Fruit fly (Drosophila melanogaster) whole organism, embryonic: ENCODE data around the gene CG6398.

ENCODE experiments used
- B-H1 ChIP-seq: fragments of 200-800 bp; sonication (Bioruptor generic); IDR thresholded peaks from 3 replicates; pipeline ENCODE4 v1.3.6; 2022; ENCODE audit warnings: missing biosample characterization, missing genetic modification characterization
- BEAF-32 ChIP-seq: fragments of 200-800 bp; sonication (Bioruptor generic); optimal IDR thresholded peaks from 3 replicates; lab custom pipeline; 2017; ENCODE audit warnings: missing biosample characterization, missing genetic modification characterization, mild to moderate bottlenecking, moderate library complexity, missing genetic modification reagents
- Bgb ChIP-seq: fragments of 200-800 bp; sonication (Bioruptor generic); IDR thresholded peaks from 2 replicates; pipeline ENCODE4 v1.3.6; 2022; ENCODE audit warnings: missing biosample characterization, missing genetic modification characterization; ENCODE audit not compliant: partially characterized antibody
- CG11398 ChIP-seq: fragments of 200-800 bp; sonication (Bioruptor generic); optimal IDR thresholded peaks from 2 replicates; lab custom pipeline; 2016; ENCODE audit warnings: missing biosample characterization, missing genetic modification characterization
- CG12299 ChIP-seq: fragments of 200-800 bp; sonication (Bioruptor generic); optimal IDR thresholded peaks from 2 replicates; lab custom pipeline; 2018; ENCODE audit warnings: missing biosample characterization, mild to moderate bottlenecking, missing genetic modification characterization
- CG12391 ChIP-seq: fragments of 200-800 bp; sonication (Bioruptor generic); optimal IDR thresholded peaks from 3 replicates; lab custom pipeline; 2018; ENCODE audit warnings: missing biosample characterization, mild to moderate bottlenecking, missing genetic modification characterization, moderate library complexity
- CG14014 ChIP-seq: fragments of 200-800 bp; sonication (Bioruptor generic); IDR thresholded peaks from 2 replicates; pipeline ENCODE4 v1.3.6; 2022; ENCODE audit warnings: missing biosample characterization, missing genetic modification characterization
- CG16813 ChIP-seq: fragments of 200-800 bp; sonication (Bioruptor generic); IDR thresholded peaks from 3 replicates; pipeline ENCODE4 v1.3.6; 2022; ENCODE audit warnings: missing biosample characterization, missing genetic modification characterization; ENCODE audit not compliant: partially characterized antibody
- CG18619 ChIP-seq: fragments of 200-800 bp; sonication (Bioruptor generic); optimal IDR thresholded peaks from 3 replicates; lab custom pipeline; 2017; ENCODE audit warnings: missing biosample characterization, mild to moderate bottlenecking, missing genetic modification characterization
- CG2875 ChIP-seq: fragments of 200-800 bp; sonication (Bioruptor generic); optimal IDR thresholded peaks from 2 replicates; lab custom pipeline; 2017; ENCODE audit warnings: missing biosample characterization, mild to moderate bottlenecking, missing genetic modification characterization, missing genetic modification reagents
- CG32772 ChIP-seq: fragments of 200-800 bp; sonication (Bioruptor generic); IDR thresholded peaks from 2 replicates; pipeline ENCODE4 v1.3.6; 2022; ENCODE audit warnings: missing biosample characterization, missing genetic modification characterization
- CG4854 ChIP-seq: fragments of 200-800 bp; sonication (Bioruptor generic); optimal IDR thresholded peaks from 2 replicates; lab custom pipeline; 2016; ENCODE audit warnings: missing biosample characterization, missing genetic modification characterization, inconsistent platforms
- CG6765 ChIP-seq: fragments of 200-800 bp; sonication (Bioruptor generic); optimal IDR thresholded peaks from 3 replicates; lab custom pipeline; 2017; ENCODE audit warnings: missing biosample characterization, mild to moderate bottlenecking, missing genetic modification characterization
- CG6854 ChIP-seq: fragments of 200-800 bp; sonication (Bioruptor generic); optimal IDR thresholded peaks from 3 replicates; lab custom pipeline; 2017; ENCODE audit warnings: missing biosample characterization, mild to moderate bottlenecking, missing genetic modification characterization
- CG9609 ChIP-seq: fragments of 200-800 bp; sonication (Bioruptor generic); optimal IDR thresholded peaks from 3 replicates; lab custom pipeline; 2016; ENCODE audit warnings: missing biosample characterization, missing genetic modification characterization
- Dfd ChIP-seq, 2 experiments: fragments of >200 bp; optimal IDR thresholded peaks; 2 replicates each; lab custom pipeline; 2017; ENCODE audit warnings: missing biosample characterization in 2 of 2, missing genetic modification characterization in 2 of 2
- Drgx ChIP-seq: fragments of 200-800 bp; sonication (Bioruptor generic); IDR thresholded peaks from 2 replicates; pipeline ENCODE4 v1.3.6; 2022; ENCODE audit warnings: missing biosample characterization, missing genetic modification characterization
- Gug ChIP-seq: fragments of 200-800 bp; sonication (Bioruptor generic); IDR thresholded peaks from 4 replicates; pipeline ENCODE4 v1.3.6; 2022; ENCODE audit warnings: missing biosample characterization, missing genetic modification characterization
- HLH54F ChIP-seq: fragments of 200-800 bp; sonication (Bioruptor generic); optimal IDR thresholded peaks from 3 replicates; lab custom pipeline; 2016; ENCODE audit warnings: missing biosample characterization, missing genetic modification characterization
- HLHmδ ChIP-seq: fragments of 200-800 bp; sonication (Bioruptor generic); optimal IDR thresholded peaks from 2 replicates; lab custom pipeline; 2018; ENCODE audit warnings: missing biosample characterization, mild to moderate bottlenecking, missing genetic modification characterization, moderate library complexity
- Lpt ChIP-seq: fragments of >200 bp; optimal IDR thresholded peaks from 2 replicates; lab custom pipeline; 2018; ENCODE audit warnings: missing biosample characterization, missing genetic modification characterization
- Med ChIP-seq: fragments of 200-800 bp; sonication (Bioruptor generic); peaks from one replicate; lab custom pipeline; 2016; ENCODE audit warnings: missing biosample characterization, missing genetic modification characterization, mild to moderate bottlenecking, inconsistent platforms, moderate library complexity
- Nf-YA ChIP-seq: fragments of 200-800 bp; sonication (Bioruptor generic); IDR thresholded peaks from 2 replicates; pipeline ENCODE4 v1.3.6; 2022; ENCODE audit warnings: missing biosample characterization, missing genetic modification characterization
- Nf-YB ChIP-seq: fragments of 200-800 bp; sonication (Bioruptor generic); optimal IDR thresholded peaks from 3 replicates; lab custom pipeline; 2019; ENCODE audit warnings: missing biosample characterization, mild to moderate bottlenecking, missing genetic modification characterization, moderate library complexity
- Pdp1 ChIP-seq, 2 experiments: fragments of 200-800 bp; sonication (Bioruptor generic); optimal IDR thresholded peaks; 3 replicates each; lab custom pipeline; 2016; ENCODE audit warnings: missing biosample characterization in 2 of 2, missing genetic modification characterization in 2 of 2, mild to moderate bottlenecking in 1 of 2, moderate library complexity in 1 of 2
- Spps ChIP-seq: fragments of 200-800 bp; sonication (Bioruptor generic); optimal IDR thresholded peaks from 2 replicates; lab custom pipeline; 2018; ENCODE audit warnings: missing biosample characterization, mild to moderate bottlenecking, missing genetic modification characterization
- Usf ChIP-seq: fragments of 200-800 bp; sonication (Bioruptor generic); optimal IDR thresholded peaks from 2 replicates; lab custom pipeline; 2017; ENCODE audit warnings: missing genotype, missing biosample characterization, missing genetic modification characterization
- aop ChIP-seq: fragments of 200-800 bp; sonication (Bioruptor generic); IDR thresholded peaks from 2 replicates; pipeline ENCODE4 v1.3.6; 2022; ENCODE audit warnings: missing biosample characterization, missing genetic modification characterization
- cas ChIP-seq: fragments of 200-800 bp; sonication (Bioruptor generic); IDR thresholded peaks from 2 replicates; pipeline ENCODE4 v1.3.6; 2022; ENCODE audit warnings: missing biosample characterization, missing genetic modification characterization
- chinmo ChIP-seq: fragments of 200-800 bp; sonication (Bioruptor generic); IDR thresholded peaks from 4 replicates; pipeline ENCODE4 v1.3.6; 2022; ENCODE audit warnings: missing biosample characterization, missing genetic modification characterization; ENCODE audit not compliant: partially characterized antibody
- crc ChIP-seq: fragments of 200-800 bp; sonication (Bioruptor generic); optimal IDR thresholded peaks from 2 replicates; lab custom pipeline; 2016; ENCODE audit warnings: missing biosample characterization, missing genetic modification characterization
- emc ChIP-seq: fragments of 200-800 bp; sonication (Bioruptor generic); optimal IDR thresholded peaks from 2 replicates; lab custom pipeline; 2016; ENCODE audit warnings: missing biosample characterization, missing genetic modification characterization
- esg ChIP-seq: fragments of 200-800 bp; sonication (Bioruptor generic); conservative IDR thresholded peaks from 2 replicates; pipeline ENCODE4 v1.3.6; 2022; ENCODE audit warnings: missing biosample characterization, missing genetic modification characterization
- ewg ChIP-seq: fragments of 200-800 bp; sonication (Bioruptor generic); optimal IDR thresholded peaks from 3 replicates; lab custom pipeline; 2017; ENCODE audit warnings: mild to moderate bottlenecking, missing biosample characterization, missing genetic modification reagents, missing genetic modification characterization
- fd96Cb ChIP-seq: fragments of 200-800 bp; sonication (Bioruptor generic); optimal IDR thresholded peaks from 2 replicates; lab custom pipeline; 2018; ENCODE audit warnings: missing biosample characterization, mild to moderate bottlenecking, missing genetic modification characterization, moderate library complexity
- fu2 ChIP-seq: fragments of 200-800 bp; sonication (Bioruptor generic); optimal IDR thresholded peaks from 2 replicates; lab custom pipeline; 2016; ENCODE audit warnings: missing biosample characterization, missing genetic modification characterization
- gsb-n ChIP-seq: fragments of 200-800 bp; sonication (Bioruptor generic); optimal IDR thresholded peaks from 3 replicates; lab custom pipeline; 2018; ENCODE audit warnings: missing biosample characterization, mild to moderate bottlenecking, missing genetic modification characterization
- jumu ChIP-seq: fragments of 200-800 bp; sonication (Bioruptor generic); optimal IDR thresholded peaks from 3 replicates; lab custom pipeline; 2016; ENCODE audit warnings: missing biosample characterization, missing genetic modification characterization
- lola ChIP-seq, 3 experiments: fragments of >200 bp in 2 of 3; fragments of 200-800 bp in 1 of 3; sonication (Bioruptor generic) in 1 of 3; optimal IDR thresholded peaks; 2 replicates each; lab custom pipeline; 2017 to 2019; ENCODE audit warnings: missing biosample characterization in 3 of 3, missing genetic modification characterization in 3 of 3, mild to moderate bottlenecking in 1 of 3, moderate library complexity in 1 of 3
- nerfin-2 ChIP-seq: fragments of 200-800 bp; sonication (Bioruptor generic); IDR thresholded peaks from 2 replicates; pipeline ENCODE4 v1.3.6; 2022; ENCODE audit warnings: missing biosample characterization, missing genetic modification characterization; ENCODE audit not compliant: partially characterized antibody
- phol ChIP-seq: fragments of 200-800 bp; sonication (Bioruptor generic); optimal IDR thresholded peaks from 3 replicates; lab custom pipeline; 2018; ENCODE audit warnings: missing biosample characterization, mild to moderate bottlenecking, missing genetic modification characterization, moderate library complexity
- pros ChIP-seq: fragments of 200-800 bp; sonication (Bioruptor generic); optimal IDR thresholded peaks from 3 replicates; lab custom pipeline; 2019; ENCODE audit warnings: missing biosample characterization, mild to moderate bottlenecking, missing genetic modification characterization, moderate library complexity
- sd ChIP-seq: fragments of 200-800 bp; sonication (Bioruptor generic); optimal IDR thresholded peaks from 3 replicates; lab custom pipeline; 2018; ENCODE audit warnings: missing biosample characterization, mild to moderate bottlenecking, missing genetic modification characterization, moderate library complexity
- slou ChIP-seq: fragments of 200-800 bp; sonication (Bioruptor generic); optimal IDR thresholded peaks from 3 replicates; lab custom pipeline; 2016; ENCODE audit warnings: missing biosample characterization, missing genetic modification characterization
- tna ChIP-seq: fragments of 200-800 bp; sonication (Bioruptor generic); IDR thresholded peaks from 2 replicates; pipeline ENCODE4 v1.3.6; 2022; ENCODE audit warnings: missing biosample characterization, missing genetic modification characterization; ENCODE audit not compliant: partially characterized antibody
- unpg ChIP-seq: fragments of 200-800 bp; sonication (Bioruptor generic); optimal IDR thresholded peaks from 3 replicates; lab custom pipeline; 2018; ENCODE audit warnings: missing biosample characterization, mild to moderate bottlenecking, missing genetic modification characterization, moderate library complexity
- vnd ChIP-seq: fragments of 200-800 bp; sonication (Bioruptor generic); IDR thresholded peaks from 3 replicates; pipeline ENCODE4 v1.3.6; 2022; ENCODE audit warnings: missing biosample characterization, missing genetic modification characterization; ENCODE audit not compliant: partially characterized antibody
- zfh2 ChIP-seq: fragments of 200-800 bp; sonication (Bioruptor generic); optimal IDR thresholded peaks from 2 replicates; lab custom pipeline; 2016; ENCODE audit warnings: missing biosample characterization, missing genetic modification characterization

Gene CG6398

DNA sequence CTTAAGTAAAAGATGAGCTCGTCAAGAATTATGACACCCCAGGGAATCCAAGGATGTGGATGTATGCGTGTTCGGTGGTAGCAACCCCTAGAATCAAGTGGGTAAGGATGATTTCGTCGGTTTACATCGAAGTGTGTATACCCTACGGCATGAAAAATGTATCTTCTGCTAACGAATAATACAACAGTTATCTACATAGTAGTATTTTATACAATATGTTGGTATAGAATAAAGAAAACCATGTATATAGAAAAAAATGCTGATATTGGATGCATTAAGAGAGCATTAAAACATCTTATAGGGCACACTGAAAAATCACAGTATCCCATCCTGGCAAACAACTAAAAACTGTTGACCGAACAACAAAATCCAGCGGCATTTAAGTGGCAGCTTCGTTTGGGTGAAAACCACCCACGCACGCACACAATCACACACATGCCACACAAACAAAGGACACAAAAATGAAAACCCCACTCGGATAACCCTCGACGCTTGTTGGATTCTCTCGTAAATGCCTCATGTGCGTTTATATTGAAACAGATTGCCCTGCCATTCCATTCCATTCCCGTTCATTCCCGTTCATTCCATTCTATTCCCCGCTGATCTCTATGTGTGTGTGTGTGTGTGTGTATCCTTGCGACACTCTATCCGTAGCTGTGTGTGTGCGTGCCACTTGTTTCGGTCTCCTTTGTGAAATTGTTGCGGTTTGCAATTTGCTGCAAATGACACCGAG lies 31.4 kb upstream of the CG6398 start (continued):
- TF ChIP-seq cas: no peak
- no peak for TF ChIP-seq Nf-YA (GFP tag; lab: Robert Waterston, UW)
- TF ChIP-seq, all 482 proteins: peak for 101

DNA sequence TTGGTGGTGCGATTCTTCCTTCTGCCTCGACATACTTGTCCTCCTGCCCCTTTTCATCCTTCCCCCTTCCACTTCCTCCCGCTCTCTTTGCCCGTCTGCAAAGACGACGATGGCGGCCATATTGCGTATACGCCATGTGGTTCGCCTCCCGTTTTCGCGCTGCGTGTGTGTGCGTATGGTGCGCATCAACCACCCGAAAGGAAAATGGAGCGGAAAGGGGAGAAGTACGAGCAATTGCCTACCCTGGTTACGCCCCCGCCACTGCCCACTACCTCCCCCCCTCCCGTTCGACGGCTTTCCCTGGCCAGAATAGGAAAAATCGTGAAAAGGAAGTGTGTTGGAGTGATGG lies 30.9 kb upstream of the CG6398 start:
- TF ChIP-seq HLHmδ (GFP tag; lab: Kevin White, UChicago): no peak
- no peak for TF ChIP-seq CG12391 (tag; lab: Kevin White, UChicago)
- no peak for TF ChIP-seq sd (tag; lab: Kevin White, UChicago)
- peak; percentile 10; the same call in 1 of the 2 replicates for TF ChIP-seq Bgb (GFP tag; lab: Robert Waterston, UW)
- TF ChIP-seq Spps (tag; lab: Kevin White, UChicago): no peak
- no peak for TF ChIP-seq tna
- no peak for TF ChIP-seq crc (GFP tag; lab: Kevin White, UChicago)
- no peak for TF ChIP-seq slou
- no peak for TF ChIP-seq CG11398 (GFP tag; lab: Kevin White, UChicago)
- no peak for TF ChIP-seq CG12299 (tag; lab: Kevin White, UChicago)
- TF ChIP-seq Med: peak; percentile 54
- no peak for TF ChIP-seq fu2 (GFP tag; lab: Kevin White, UChicago)
- TF ChIP-seq chinmo (GFP tag; lab: Robert Waterston, UW): no peak
- no peak for TF ChIP-seq Drgx (GFP tag; lab: Robert Waterston, UW)
- no peak for TF ChIP-seq CG9609
- TF ChIP-seq Lpt: no peak
- TF ChIP-seq lola (GFP tag; optimal IDR thresholded peaks at IDR 0.05; lab: Kevin White, UChicago): no peak
- no peak for TF ChIP-seq HLH54F (GFP tag; lab: Kevin White, UChicago)
- no peak for TF ChIP-seq CG14014 (GFP tag; lab: Robert Waterston, UW)
- TF ChIP-seq fd96Cb (tag; lab: Kevin White, UChicago): no peak
- TF ChIP-seq vnd: no peak
- no peak for TF ChIP-seq phol (tag; lab: Kevin White, UChicago)
- TF ChIP-seq BEAF-32: no peak
- no peak for TF ChIP-seq aop (GFP tag; lab: Robert Waterston, UW)
- no peak for TF ChIP-seq Gug (GFP tag; lab: Robert Waterston, UW)
- no peak for TF ChIP-seq B-H1
- no peak for TF ChIP-seq CG2875 (GFP tag; lab: Kevin White, UChicago)
- no peak for TF ChIP-seq CG32772 (GFP tag; lab: Robert Waterston, UW)
- TF ChIP-seq jumu (GFP tag; lab: Kevin White, UChicago): no peak
- peak; percentile 56 for TF ChIP-seq ewg (GFP tag; lab: Kevin White, UChicago)
- TF ChIP-seq unpg (GFP tag; lab: Kevin White, UChicago): no peak
- TF ChIP-seq zfh2 (GFP tag; lab: Kevin White, UChicago): no peak
- no peak for TF ChIP-seq Dfd (GFP tag; optimal IDR thresholded peaks at IDR 0.05; lab: Kevin White, UChicago)
- peak; percentile 55 for TF ChIP-seq Nf-YB (GFP tag; lab: Kevin White, UChicago)
- TF ChIP-seq emc (GFP tag; lab: Kevin White, UChicago): no peak
- no peak for TF ChIP-seq pros (GFP tag; lab: Kevin White, UChicago)
- TF ChIP-seq Usf: no peak
- TF ChIP-seq CG6765 (GFP tag; lab: Kevin White, UChicago): no peak
- TF ChIP-seq CG16813: no peak
- TF ChIP-seq CG6854 (GFP tag; lab: Kevin White, UChicago): no peak
- no peak for TF ChIP-seq CG4854 (GFP tag; lab: Kevin White, UChicago)
- no peak for TF ChIP-seq nerfin-2 (GFP tag; lab: Robert Waterston, UW)
- TF ChIP-seq esg (GFP tag; lab: Robert Waterston, UW): no peak
- no peak for TF ChIP-seq gsb-n (tag; lab: Kevin White, UChicago)
- TF ChIP-seq Pdp1 (GFP tag; optimal IDR thresholded peaks at IDR 0.05; lab: Kevin White, UChicago): no peak
- no peak for TF ChIP-seq CG18619 (GFP tag; lab: Kevin White, UChicago)
